Fruit fly (Drosophila melanogaster) whole organism, embryonic: Measurements from ENCODE around the gene CG3038.

Experiments used
- Ada2b ChIP-seq: fragments of 200-800 bp; sonication (Bioruptor generic); IDR thresholded peaks from 2 replicates; pipeline ENCODE4 v1.3.6; 2022; ENCODE audit warnings: missing biosample characterization, missing genetic modification characterization
- B-H1 ChIP-seq: fragments of 200-800 bp; sonication (Bioruptor generic); IDR thresholded peaks from 3 replicates; pipeline ENCODE4 v1.3.6; 2022; ENCODE audit warnings: missing biosample characterization, missing genetic modification characterization
- C15 ChIP-seq: fragments of 200-800 bp; sonication (Bioruptor generic); IDR thresholded peaks from 3 replicates; pipeline ENCODE4 v1.3.6; 2022; ENCODE audit warnings: missing biosample characterization, missing genetic modification characterization
- CG10274 ChIP-seq: fragments of 200-800 bp; sonication (Bioruptor generic); optimal IDR thresholded peaks from 3 replicates; lab custom pipeline; 2017; ENCODE audit warnings: missing biosample characterization, mild to moderate bottlenecking, missing genetic modification characterization
- CG10462 ChIP-seq: fragments of 200-800 bp; sonication (Bioruptor generic); optimal IDR thresholded peaks from 2 replicates; lab custom pipeline; 2016; ENCODE audit warnings: missing biosample characterization, missing genetic modification characterization
- CG10565 ChIP-seq: fragments of 200-800 bp; sonication (Bioruptor generic); optimal IDR thresholded peaks from 3 replicates; lab custom pipeline; 2016; ENCODE audit warnings: missing biosample characterization, mild to moderate bottlenecking, missing genetic modification characterization
- CG11085 ChIP-seq: fragments of 200-800 bp; sonication (Bioruptor generic); IDR thresholded peaks from 2 replicates; pipeline ENCODE4 v1.3.6; 2022; ENCODE audit warnings: missing biosample characterization, missing genetic modification characterization
- CG12104 ChIP-seq: fragments of 200-800 bp; sonication (Bioruptor generic); optimal IDR thresholded peaks from 3 replicates; lab custom pipeline; 2016; ENCODE audit warnings: missing biosample characterization, missing genetic modification characterization
- CG12744 ChIP-seq: fragments of 200-800 bp; sonication (Bioruptor generic); optimal IDR thresholded peaks from 2 replicates; lab custom pipeline; 2016; ENCODE audit warnings: missing biosample characterization, missing genetic modification characterization
- CG13123 ChIP-seq: fragments of 200-800 bp; sonication (Bioruptor generic); optimal IDR thresholded peaks from 2 replicates; lab custom pipeline; 2016; ENCODE audit warnings: missing biosample characterization, missing genetic modification characterization
- CG13287 ChIP-seq: fragments of 200-800 bp; sonication (Bioruptor generic); IDR thresholded peaks from 2 replicates; pipeline ENCODE4 v1.3.6; 2022; ENCODE audit warnings: missing biosample characterization, missing genetic modification characterization; ENCODE audit not compliant: partially characterized antibody
- CG1647 ChIP-seq: fragments of 200-800 bp; sonication (Bioruptor generic); optimal IDR thresholded peaks from 3 replicates; lab custom pipeline; 2016; ENCODE audit warnings: missing biosample characterization, missing genetic modification characterization
- CG17359 ChIP-seq: fragments of 200-800 bp; sonication (Bioruptor generic); optimal IDR thresholded peaks from 3 replicates; lab custom pipeline; 2018; ENCODE audit warnings: missing biosample characterization, mild to moderate bottlenecking, missing genetic modification characterization, moderate library complexity
- CG17829 ChIP-seq: fragments of 200-800 bp; optimal IDR thresholded peaks from 2 replicates; lab custom pipeline; 2019; ENCODE audit warnings: missing biosample characterization, mild to moderate bottlenecking, missing genetic modification characterization, moderate library complexity
- CG1792 ChIP-seq: fragments of 200-800 bp; sonication (Bioruptor generic); optimal IDR thresholded peaks from 2 replicates; lab custom pipeline; 2016; ENCODE audit warnings: missing biosample characterization, missing genetic modification characterization
- CG4328 ChIP-seq: fragments of 200-800 bp; sonication (Bioruptor generic); optimal IDR thresholded peaks from 3 replicates; lab custom pipeline; 2017; ENCODE audit warnings: missing biosample characterization, missing genetic modification reagents, missing genetic modification characterization
- CG4360 ChIP-seq: fragments of 200-800 bp; sonication (Bioruptor generic); IDR thresholded peaks from 2 replicates; pipeline ENCODE4 v1.3.6; 2022; ENCODE audit warnings: missing biosample characterization, missing genetic modification characterization
- CG5953 ChIP-seq: fragments of 200-800 bp; sonication (Bioruptor generic); IDR thresholded peaks from 2 replicates; pipeline ENCODE4 v1.3.6; 2022; ENCODE audit warnings: missing biosample characterization, missing genetic modification characterization
- CG7372 ChIP-seq: fragments of 200-800 bp; sonication (Bioruptor generic); IDR thresholded peaks from 2 replicates; pipeline ENCODE4 v1.3.6; 2022; ENCODE audit warnings: missing biosample characterization, missing genetic modification characterization
- CG7987 ChIP-seq: fragments of 200-800 bp; sonication (Bioruptor generic); optimal IDR thresholded peaks from 2 replicates; lab custom pipeline; 2018; ENCODE audit warnings: missing biosample characterization, mild to moderate bottlenecking, missing genetic modification characterization, moderate library complexity
- CG9817 ChIP-seq: fragments of 200-800 bp; sonication (Bioruptor generic); optimal IDR thresholded peaks from 2 replicates; lab custom pipeline; 2018; ENCODE audit warnings: missing biosample characterization, mild to moderate bottlenecking, missing genetic modification characterization, moderate library complexity
- D19A ChIP-seq: fragments of 200-800 bp; optimal IDR thresholded peaks from 3 replicates; lab custom pipeline; 2019; ENCODE audit warnings: missing biosample characterization, mild to moderate bottlenecking, missing genetic modification characterization, moderate library complexity
- Dll ChIP-seq: fragments of 200-800 bp; sonication (Bioruptor generic); IDR thresholded peaks from 4 replicates; pipeline ENCODE4 v1.3.6; 2022; ENCODE audit warnings: missing biosample characterization, missing genetic modification characterization; ENCODE audit not compliant: partially characterized antibody
- Eip74EF ChIP-seq, 2 experiments: fragments of 200-800 bp in 1 of 2; fragments of >200 bp in 1 of 2; sonication (Bioruptor generic) in 1 of 2; optimal IDR thresholded peaks; 2 replicates each; lab custom pipeline; 2017 to 2019; ENCODE audit warnings: missing biosample characterization in 2 of 2, missing genetic modification characterization in 2 of 2, mild to moderate bottlenecking in 1 of 2, moderate library complexity in 1 of 2
- HLH3B ChIP-seq: fragments of 200-800 bp; sonication (Bioruptor generic); IDR thresholded peaks from 2 replicates; pipeline ENCODE4 v1.3.6; 2022; ENCODE audit warnings: missing biosample characterization, missing genetic modification characterization
- Nf-YC ChIP-seq: fragments of 200-800 bp; optimal IDR thresholded peaks from 3 replicates; lab custom pipeline; 2019; ENCODE audit warnings: missing biosample characterization, mild to moderate bottlenecking, missing genetic modification characterization, moderate library complexity
- Ssrp ChIP-seq: fragments of 200-800 bp; sonication (Bioruptor generic); optimal IDR thresholded peaks from 2 replicates; lab custom pipeline; 2018; ENCODE audit warnings: missing biosample characterization, mild to moderate bottlenecking, missing genetic modification characterization, moderate library complexity
- crp ChIP-seq, 2 experiments: fragments of 200-800 bp; sonication (Bioruptor generic); optimal IDR thresholded peaks; 2 replicates in 1 of 2; 3 replicates in 1 of 2; lab custom pipeline; 2017; ENCODE audit warnings: missing biosample characterization in 2 of 2, missing genetic modification characterization in 2 of 2, mild to moderate bottlenecking in 1 of 2, moderate library complexity in 1 of 2
- dan ChIP-seq: fragments of 200-800 bp; sonication (Bioruptor generic); IDR thresholded peaks from 2 replicates; pipeline ENCODE4 v1.3.6; 2022; ENCODE audit warnings: missing biosample characterization, missing genetic modification characterization
- dati ChIP-seq: fragments of 200-800 bp; sonication (Bioruptor generic); IDR thresholded peaks from 2 replicates; pipeline ENCODE4 v1.3.6; 2022; ENCODE audit warnings: missing biosample characterization, missing genetic modification characterization
- fd102C ChIP-seq: fragments of 200-800 bp; sonication (Bioruptor generic); optimal IDR thresholded peaks from 2 replicates; lab custom pipeline; 2018; ENCODE audit warnings: missing biosample characterization, mild to moderate bottlenecking, missing genetic modification characterization, moderate library complexity
- fru ChIP-seq: fragments of >200 bp; optimal IDR thresholded peaks from 2 replicates; lab custom pipeline; 2017
- gcm ChIP-seq: fragments of 200-800 bp; sonication (Bioruptor generic); optimal IDR thresholded peaks from 2 replicates; lab custom pipeline; 2019; ENCODE audit warnings: missing biosample characterization, mild to moderate bottlenecking, missing genetic modification characterization, moderate library complexity
- hb ChIP-seq: fragments of 200-800 bp; sonication (Bioruptor generic); IDR thresholded peaks from 3 replicates; pipeline ENCODE4 v1.3.6; 2022; ENCODE audit warnings: missing biosample characterization, missing genetic modification characterization; ENCODE audit not compliant: partially characterized antibody
- hkb ChIP-seq, 2 experiments: fragments of 200-800 bp in 1 of 2; fragments of >200 bp in 1 of 2; sonication (Bioruptor generic) in 1 of 2; IDR thresholded peaks in 1 of 2; optimal IDR thresholded peaks in 1 of 2; 2 replicates each; pipeline versions ENCODE4 v1.3.6 to Lab custom; 2017 to 2022; ENCODE audit warnings: missing biosample characterization in 1 of 2, missing genetic modification characterization in 1 of 2
- insv ChIP-seq, 2 experiments: fragments of 200-800 bp; sonication (Bioruptor generic); optimal IDR thresholded peaks; 3 replicates each; lab custom pipeline; 2016 to 2018; ENCODE audit warnings: missing biosample characterization in 2 of 2, missing genetic modification characterization in 2 of 2
- ken ChIP-seq: fragments of 200-800 bp; sonication (Bioruptor generic); IDR thresholded peaks from 3 replicates; pipeline ENCODE4 v1.3.6; 2022; ENCODE audit warnings: missing biosample characterization, missing genetic modification characterization
- knrl ChIP-seq: fragments of 200-800 bp; sonication (Bioruptor generic); IDR thresholded peaks from 3 replicates; pipeline ENCODE4 v1.3.6; 2022; ENCODE audit warnings: missing biosample characterization, missing genetic modification characterization; ENCODE audit not compliant: partially characterized antibody
- lov ChIP-seq, 2 experiments: fragments of 200-800 bp in 1 of 2; fragments of >200 bp in 1 of 2; sonication (Bioruptor generic) in 1 of 2; IDR thresholded peaks in 1 of 2; optimal IDR thresholded peaks in 1 of 2; 2 replicates in 1 of 2; 3 replicates in 1 of 2; pipeline versions ENCODE4 v1.3.6 to Lab custom; 2017 to 2022; ENCODE audit warnings: missing biosample characterization in 1 of 2, missing genetic modification characterization in 1 of 2
- pb ChIP-seq: fragments of 200-800 bp; sonication (Bioruptor generic); optimal IDR thresholded peaks from 3 replicates; lab custom pipeline; 2016; ENCODE audit warnings: missing biosample characterization, missing genetic modification characterization
- peb ChIP-seq: fragments of 200-800 bp; sonication (Bioruptor generic); IDR thresholded peaks from 2 replicates; pipeline ENCODE4 v1.3.6; 2022; ENCODE audit warnings: missing biosample characterization, missing genetic modification characterization
- pita ChIP-seq: fragments of 200-800 bp; sonication (Bioruptor generic); optimal IDR thresholded peaks from 2 replicates; lab custom pipeline; 2017; ENCODE audit warnings: missing biosample characterization, mild to moderate bottlenecking, missing genetic modification characterization
- pros ChIP-seq: fragments of 200-800 bp; sonication (Bioruptor generic); optimal IDR thresholded peaks from 3 replicates; lab custom pipeline; 2019; ENCODE audit warnings: missing biosample characterization, mild to moderate bottlenecking, missing genetic modification characterization, moderate library complexity
- sens ChIP-seq: fragments of 200-800 bp; sonication (Bioruptor generic); peaks from one replicate; lab custom pipeline; 2016; ENCODE audit warnings: missing biosample characterization, missing genetic modification characterization
- shn ChIP-seq: fragments of 200-800 bp; sonication (Bioruptor generic); optimal IDR thresholded peaks from 3 replicates; lab custom pipeline; 2016; ENCODE audit warnings: missing biosample characterization, missing genetic modification characterization
- sna ChIP-seq: fragments of 200-800 bp; sonication (Bioruptor generic); IDR thresholded peaks from 2 replicates; pipeline ENCODE4 v1.3.6; 2022; ENCODE audit warnings: missing biosample characterization, missing genetic modification characterization; ENCODE audit not compliant: partially characterized antibody
- sqz ChIP-seq: fragments of 200-800 bp; sonication (Bioruptor generic); optimal IDR thresholded peaks from 3 replicates; lab custom pipeline; 2018; ENCODE audit warnings: missing biosample characterization, mild to moderate bottlenecking, missing genetic modification characterization
- wek ChIP-seq: fragments of 200-800 bp; sonication (Bioruptor generic); optimal IDR thresholded peaks from 3 replicates; lab custom pipeline; 2018; ENCODE audit warnings: missing biosample characterization, mild to moderate bottlenecking, missing genetic modification characterization, moderate library complexity
- wor ChIP-seq: fragments of 200-800 bp; sonication (Bioruptor generic); IDR thresholded peaks from 2 replicates; pipeline ENCODE4 v1.3.6; 2022; ENCODE audit warnings: missing biosample characterization, missing genetic modification characterization

CG3038 gene

DNA sequence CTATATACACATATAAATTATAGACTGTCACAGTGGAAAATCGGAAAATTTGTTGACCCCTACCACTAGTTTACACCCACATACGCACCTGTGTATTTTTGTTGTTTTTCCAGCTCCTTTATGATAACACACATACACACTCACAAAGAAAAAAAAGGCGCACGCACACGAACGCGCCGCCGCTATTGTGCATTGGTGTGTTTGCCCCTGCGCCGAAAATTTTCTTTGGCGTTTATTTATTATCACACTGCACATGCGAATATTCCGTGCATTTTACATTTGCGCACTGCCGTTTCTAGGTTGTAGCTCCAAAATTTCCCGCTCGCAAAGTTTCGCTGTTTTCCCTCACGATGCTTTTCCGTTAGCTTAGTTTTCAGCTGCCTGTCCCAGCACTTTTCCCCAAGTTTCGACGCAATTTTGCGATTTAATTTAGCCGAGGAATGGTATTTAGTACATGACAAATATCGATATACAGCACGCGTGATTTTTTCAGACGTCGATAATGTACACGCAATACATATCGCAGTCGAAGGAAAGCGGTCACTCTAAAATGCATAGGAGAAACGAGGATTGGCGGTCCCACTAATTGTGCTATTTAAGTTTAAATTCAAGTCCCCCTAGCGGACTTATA is 33.6 kb upstream of the CG3038 start, which contains the start of the genes CG3777 and ewg (continued):
- TF ChIP-seq peb (GFP tag; lab: Robert Waterston, UW): no peak
- TF ChIP-seq dati (GFP tag; lab: Robert Waterston, UW): no peak
- TF ChIP-seq CG9817: no peak
- peak; percentile 7 for TF ChIP-seq wek (GFP tag; lab: Kevin White, UChicago)
- no peak for TF ChIP-seq CG4328 (GFP tag; lab: Kevin White, UChicago)
- TF ChIP-seq ken (GFP tag; lab: Robert Waterston, UW): no peak
- no peak for TF ChIP-seq pros (GFP tag; lab: Kevin White, UChicago)
- peak; percentile 39; the same call in 1 of the 2 replicates for TF ChIP-seq CG4360 (GFP tag; lab: Robert Waterston, UW)
- TF ChIP-seq lov (optimal IDR thresholded peaks at IDR 0.05; lab: Kevin White, UChicago): no peak
- no peak for TF ChIP-seq lov (GFP tag; IDR thresholded peaks at IDR 0.05; lab: Robert Waterston, UW)
- no peak for TF ChIP-seq wor (GFP tag; lab: Robert Waterston, UW)
- TF ChIP-seq Ada2b: no peak
- TF ChIP-seq pita (GFP tag; lab: Kevin White, UChicago): no peak
- no peak for TF ChIP-seq Ssrp (tag; lab: Kevin White, UChicago)
- peak; percentile 97 for TF ChIP-seq knrl (GFP tag; lab: Robert Waterston, UW)
- TF ChIP-seq CG1792 (GFP tag; lab: Kevin White, UChicago): no peak
- no peak for TF ChIP-seq CG5953 (GFP tag; lab: Robert Waterston, UW)
- peak; percentile 86 for TF ChIP-seq sens (GFP tag; lab: Kevin White, UChicago)
- TF ChIP-seq fru (lab: Kevin White, UChicago): no peak
- no peak for TF ChIP-seq CG11085 (GFP tag; lab: Robert Waterston, UW)
- TF ChIP-seq CG13287: peak; percentile 97
- TF ChIP-seq Eip74EF (GFP tag; optimal IDR thresholded peaks at IDR 0.05; lab: Kevin White, UChicago): no peak
- TF ChIP-seq gcm: no peak
- no peak for TF ChIP-seq fd102C (GFP tag; lab: Kevin White, UChicago)
- peak; percentile 96 for TF ChIP-seq sna (GFP tag; lab: Robert Waterston, UW)
- no peak for TF ChIP-seq dan (GFP tag; lab: Robert Waterston, UW)
- no peak for TF ChIP-seq CG12744
- TF ChIP-seq insv (GFP tag; optimal IDR thresholded peaks at IDR 0.05; lab: Kevin White, UChicago): no peak
- TF ChIP-seq pb: no peak
- no peak for TF ChIP-seq CG7987 (GFP tag; lab: Kevin White, UChicago)
- no peak for TF ChIP-seq CG13123
- TF ChIP-seq hkb (optimal IDR thresholded peaks at IDR 0.05; lab: Kevin White, UChicago): no peak
- no peak for TF ChIP-seq hkb (GFP tag; IDR thresholded peaks at IDR 0.05; lab: Robert Waterston, UW)
- TF ChIP-seq CG7372: no peak
- TF ChIP-seq CG17359: no peak
- no peak for TF ChIP-seq C15 (GFP tag; lab: Robert Waterston, UW)
- no peak for TF ChIP-seq Nf-YC
- peak; percentile 28 for TF ChIP-seq CG17829 (tag; lab: Kevin White, UChicago)
- peak; percentile 94 for TF ChIP-seq Dll (GFP tag; lab: Robert Waterston, UW)
- TF ChIP-seq CG12104 (GFP tag; lab: Kevin White, UChicago): no peak
- no peak for TF ChIP-seq CG10565
- no peak for TF ChIP-seq B-H1 (GFP tag; lab: Robert Waterston, UW)
- TF ChIP-seq HLH3B (GFP tag; lab: Robert Waterston, UW): no peak
- TF ChIP-seq CG10462: no peak
- no peak for TF ChIP-seq shn (GFP tag; lab: Kevin White, UChicago)
- TF ChIP-seq CG1647: no peak
- TF ChIP-seq CG10274 (GFP tag; lab: Kevin White, UChicago): no peak
- no peak for TF ChIP-seq crp (GFP tag; optimal IDR thresholded peaks at IDR 0.05; lab: Kevin White, UChicago)
- peak; percentile 77 for TF ChIP-seq sqz (GFP tag; lab: Kevin White, UChicago)
- TF ChIP-seq D19A (tag; lab: Kevin White, UChicago): peak; percentile 13
- TF ChIP-seq hb: peak; percentile 96
